Worm (Caenorhabditis elegans): ENCODE data around the gene K07E8.7.

Gene K07E8.7

ce11 chrII:624443-624842 lies 25.7 kb downstream of the K07E8.7 start, which contains the start of gene T04B8.5:
Gene T04B8.5, minus strand, starts transcription at chrII:624543.
- TF ChIP-seq nhr-25 (tag; optimal IDR thresholded peaks at IDR 0.05) (no peak), lin-39 (tag; optimal IDR thresholded peaks at IDR 0.05) (no peak), peb-1 (tag; optimal IDR thresholded peaks at IDR 0.05) (no peak), lin-11 (tag; optimal IDR thresholded peaks at IDR 0.05) (no peak), nhr-23 (tag; optimal IDR thresholded peaks at IDR 0.05) (no peak), elt-1 (tag; optimal IDR thresholded peaks at IDR 0.05) (no peak), nhr-129 (tag; optimal IDR thresholded peaks at IDR 0.05) (no peak), ztf-1 (GFP tag; conservative IDR thresholded peaks at IDR 0.05) (no peak), nhr-10 (tag; optimal IDR thresholded peaks at IDR 0.05) (no peak), nhr-21 (tag; optimal IDR thresholded peaks at IDR 0.05) (no peak), C34F6.9 (tag; optimal IDR thresholded peaks at IDR 0.05) (no peak)

ce11 chrII:622478-622877 lies 27.7 kb downstream of the K07E8.7 start:
- no peak for TF ChIP-seq nhr-23 (tag; optimal IDR thresholded peaks at IDR 0.05)
- TF ChIP-seq ztf-11 (tag; optimal IDR thresholded peaks at IDR 0.05): no peak
- no peak for TF ChIP-seq nhr-10 (tag; optimal IDR thresholded peaks at IDR 0.05)
- TF ChIP-seq elt-3 (tag; optimal IDR thresholded peaks at IDR 0.05): no peak
- TF ChIP-seq ama-1 (optimal IDR thresholded peaks at IDR 0.05): no peak
- no peak for TF ChIP-seq lin-11 (tag; optimal IDR thresholded peaks at IDR 0.05)
- peak; percentile 61 for TF ChIP-seq fos-1 (tag; optimal IDR thresholded peaks at IDR 0.05)
- TF ChIP-seq ztf-1 (GFP tag; conservative IDR thresholded peaks at IDR 0.05): no peak
- no peak for TF ChIP-seq mbf-1 (tag; optimal IDR thresholded peaks at IDR 0.05)
- no peak for TF ChIP-seq egl-27 (tag; optimal IDR thresholded peaks at IDR 0.05)
- no peak for TF ChIP-seq aly-2 (tag; optimal IDR thresholded peaks at IDR 0.05)
- TF ChIP-seq R02D3.7 (tag; optimal IDR thresholded peaks at IDR 0.05): no peak
- no peak for TF ChIP-seq lsy-2 (tag; optimal IDR thresholded peaks at IDR 0.05)
- TF ChIP-seq sma-9 (GFP tag; optimal IDR thresholded peaks at IDR 0.05): peak; percentile 19
- TF ChIP-seq sma-9 (tag; optimal IDR thresholded peaks at IDR 0.05): no peak
- no peak for TF ChIP-seq ceh-82 (tag; optimal IDR thresholded peaks at IDR 0.05)
- TF ChIP-seq sem-4 (tag; optimal IDR thresholded peaks at IDR 0.05): no peak
- no peak for TF ChIP-seq alr-1 (tag; optimal IDR thresholded peaks at IDR 0.05)
- peak; percentile 59 for TF ChIP-seq unc-55 (GFP tag; optimal IDR thresholded peaks at IDR 0.05)
- no peak for TF ChIP-seq nhr-11 (tag; optimal IDR thresholded peaks at IDR 0.05)
- peak; percentile 43 for TF ChIP-seq C34F6.9 (tag; optimal IDR thresholded peaks at IDR 0.05)
- no peak for TF ChIP-seq unc-62 (GFP tag; optimal IDR thresholded peaks at IDR 0.05)
- no peak for TF ChIP-seq dmd-4 (tag; optimal IDR thresholded peaks at IDR 0.05)
- TF ChIP-seq gmeb-1 (tag; optimal IDR thresholded peaks at IDR 0.05): no peak
- TF ChIP-seq F13H6.1 (tag; optimal IDR thresholded peaks at IDR 0.05): peak; percentile 29
- TF ChIP-seq peb-1 (tag; optimal IDR thresholded peaks at IDR 0.05): no peak
- TF ChIP-seq zag-1 (tag; optimal IDR thresholded peaks at IDR 0.05): no peak
- TF ChIP-seq mdl-1 (tag; optimal IDR thresholded peaks at IDR 0.05): no peak
- no peak for TF ChIP-seq ceh-16 (tag; optimal IDR thresholded peaks at IDR 0.05)
- TF ChIP-seq crh-2 (tag; optimal IDR thresholded peaks at IDR 0.05): no peak
- no peak for TF ChIP-seq Y55F3AM.14 (GFP tag; optimal IDR thresholded peaks at IDR 0.05)
- TF ChIP-seq nhr-129 (tag; optimal IDR thresholded peaks at IDR 0.05): peak; percentile 35
- TF ChIP-seq skn-1 (tag; optimal IDR thresholded peaks at IDR 0.05): no peak
- TF ChIP-seq lin-13 (GFP tag; optimal IDR thresholded peaks at IDR 0.05): peak; percentile 33
- no peak for TF ChIP-seq nhr-77 (tag; optimal IDR thresholded peaks at IDR 0.05)
- TF ChIP-seq ztf-4 (tag; optimal IDR thresholded peaks at IDR 0.05): no peak
- no peak for TF ChIP-seq nhr-6 (tag; optimal IDR thresholded peaks at IDR 0.05)
- no peak for TF ChIP-seq blmp-1 (tag; optimal IDR thresholded peaks at IDR 0.05; ENCODE audit: insufficient read depth)
- no peak for TF ChIP-seq nhr-237 (tag; optimal IDR thresholded peaks at IDR 0.05)
- TF ChIP-seq mab-5 (tag; optimal IDR thresholded peaks at IDR 0.05): peak; percentile 4
- TF ChIP-seq nhr-21 (tag; optimal IDR thresholded peaks at IDR 0.05): no peak
- no peak for TF ChIP-seq elt-1 (tag; optimal IDR thresholded peaks at IDR 0.05)
- no peak for TF ChIP-seq unc-39 (tag; optimal IDR thresholded peaks at IDR 0.05)
- no peak for TF ChIP-seq ZK546.5 (tag; optimal IDR thresholded peaks at IDR 0.05)
- no peak for TF ChIP-seq nhr-12 (tag; optimal IDR thresholded peaks at IDR 0.05)
- no peak for TF ChIP-seq sma-3 (GFP tag; optimal IDR thresholded peaks at IDR 0.05)
- TF ChIP-seq lin-39 (tag; optimal IDR thresholded peaks at IDR 0.05): no peak
- TF ChIP-seq snpc-4 (tag; optimal IDR thresholded peaks at IDR 0.05): no peak
- TF ChIP-seq nhr-25 (tag; optimal IDR thresholded peaks at IDR 0.05): no peak

Data from whole organism, L2 larva.